Worm (Caenorhabditis elegans) whole organism, L1 larva: Measurements from ENCODE around the gene F42A6.1.

Experiments
- C16A3.4 ChIP-seq: fragments of 150-350 bp; optimal IDR thresholded peaks from 2 replicates; lab custom pipeline; 2014; ENCODE audit warnings: missing biosample characterization, missing genetic modification characterization
- C34B4.2 ChIP-seq: sonication (generic microtip); optimal IDR thresholded peaks from 2 replicates; lab custom pipeline; 2017; ENCODE audit warnings: mild to moderate bottlenecking, missing genetic modification characterization, missing compliant biosample characterization
- ama-1 ChIP-seq: fragments of 150-350 bp; optimal IDR thresholded peaks from 2 replicates; lab custom pipeline; 2014
- lsy-2 ChIP-seq, 2 experiments: fragments of 150-350 bp; optimal IDR thresholded peaks; 2 replicates each; lab custom pipeline; 2014; ENCODE audit warnings: missing biosample characterization in 2 of 2, missing genetic modification characterization in 2 of 2
- nhr-12 ChIP-seq: sonication (generic microtip); optimal IDR thresholded peaks from 2 replicates; lab custom pipeline; 2017; ENCODE audit warnings: missing biosample characterization, missing genetic modification characterization
- nhr-237 ChIP-seq: fragments of 150-350 bp; optimal IDR thresholded peaks from 2 replicates; lab custom pipeline; 2014; ENCODE audit warnings: missing biosample characterization, missing genetic modification characterization
- nhr-77 ChIP-seq: fragments of 150-350 bp; optimal IDR thresholded peaks from 2 replicates; lab custom pipeline; 2014; ENCODE audit warnings: missing biosample characterization, missing genetic modification characterization
- nhr-90 ChIP-seq: sonication (generic microtip); optimal IDR thresholded peaks from 2 replicates; lab custom pipeline; 2016; ENCODE audit warnings: mild to moderate bottlenecking, missing genetic modification characterization, missing compliant biosample characterization; ENCODE audit not compliant: poor library complexity
- pag-3 ChIP-seq: sonication (generic microtip); optimal IDR thresholded peaks from 2 replicates; lab custom pipeline; 2017; ENCODE audit warnings: missing genetic modification characterization, mild to moderate bottlenecking, missing compliant biosample characterization, antibody characterized with exemption, borderline replicate concordance; ENCODE audit not compliant: insufficient read depth
- snu-23 ChIP-seq: sonication (generic microtip); optimal IDR thresholded peaks from 2 replicates; lab custom pipeline; 2016; ENCODE audit warnings: missing genetic modification characterization, missing compliant biosample characterization
- ztf-11 ChIP-seq, 2 experiments: sonication (generic microtip); optimal IDR thresholded peaks; 2 replicates each; lab custom pipeline; 2016 to 2017; ENCODE audit warnings: missing genetic modification characterization in 2 of 2, missing biosample characterization in 1 of 2, missing compliant biosample characterization in 1 of 2

ce11 chrIV:3337275-3337674 lies 17.6 kb upstream of the F42A6.1 start:
- TF ChIP-seq ama-1 (lab: Kevin White, UChicago) (no peak), lsy-2 (tag; optimal IDR thresholded peaks at IDR 0.05; lab: Kevin White, UChicago) (no peak), nhr-12 (no peak), nhr-90 (tag; lab: Kevin White, UChicago) (no peak), pag-3 (tag; lab: Kevin White, UChicago) (no peak), nhr-237 (tag; lab: Kevin White, UChicago) (no peak), C34B4.2 (tag; lab: Kevin White, UChicago) (no peak), C16A3.4 (tag; lab: Kevin White, UChicago) (no peak), nhr-77 (tag; lab: Kevin White, UChicago) (no peak), ztf-11 (tag; optimal IDR thresholded peaks at IDR 0.05; lab: Kevin White, UChicago) (no peak), snu-23 (no peak)
